Worm (Caenorhabditis elegans) whole organism, L1 larva: ENCODE measurements around the gene ccch-5.

Experiments used
- ces-1 ChIP-seq: fragments of 150-350 bp; optimal IDR thresholded peaks from 2 replicates; lab custom pipeline; 2014; ENCODE audit warnings: missing biosample characterization, missing genetic modification reagents, missing genetic modification characterization
- grh-1 ChIP-seq: fragments of 200-800 bp; sonication (Bioruptor generic); IDR thresholded peaks from 2 replicates; pipeline ENCODE4 v1.3.6; 2022; ENCODE audit warnings: missing genetic modification reagents, missing genetic modification characterization, missing compliant biosample characterization
- lin-13 ChIP-seq: fragments of 150-350 bp; optimal IDR thresholded peaks from 2 replicates; lab custom pipeline; 2014; ENCODE audit warnings: missing biosample characterization, missing genetic modification reagents, missing genetic modification characterization
- nhr-12 ChIP-seq: sonication (generic microtip); optimal IDR thresholded peaks from 2 replicates; lab custom pipeline; 2017; ENCODE audit warnings: missing biosample characterization, missing genetic modification characterization
- unc-62 ChIP-seq: fragments of 150-350 bp; optimal IDR thresholded peaks from 2 replicates; lab custom pipeline; 2014; ENCODE audit warnings: missing biosample characterization, missing genetic modification reagents, missing genetic modification characterization

ce11 chrIV:14929421-14929820, 10.0 kb downstream of the ccch-5 start, which contains the start of gene Y57G11C.28:
- TF ChIP-seq ces-1 (no peak), lin-13 (GFP tag; lab: Kevin White, UChicago) (no peak), unc-62 (GFP tag; lab: Kevin White, UChicago) (no peak), grh-1 (GFP tag; lab: Robert Waterston, UW) (no peak), nhr-12 (tag; lab: Kevin White, UChicago) (no peak)
